Worm (Caenorhabditis elegans) whole organism, late embryonic: Measurements from ENCODE around the gene hst-6.

Experiments used
- C08G9.2 ChIP-seq: sonication (generic microtip); optimal IDR thresholded peaks from 2 replicates; lab custom pipeline; 2016; ENCODE audit warnings: mild to moderate bottlenecking, missing genetic modification characterization, moderate library complexity, missing compliant biosample characterization
- K02D7.2 ChIP-seq: sonication (generic microtip); optimal IDR thresholded peaks from 2 replicates; lab custom pipeline; 2017; ENCODE audit warnings: mild to moderate bottlenecking, missing genetic modification characterization, missing compliant biosample characterization
- T23F11.4 ChIP-seq: fragments of 200-800 bp; sonication (Bioruptor generic); optimal IDR thresholded peaks from 2 replicates; lab custom pipeline; 2018; ENCODE audit warnings: mild to moderate bottlenecking, missing genetic modification characterization, missing compliant biosample characterization
- ama-1 ChIP-seq: fragments of 150-350 bp; optimal IDR thresholded peaks from 2 replicates; lab custom pipeline; 2014
- ceh-14 ChIP-seq: sonication (generic microtip); optimal IDR thresholded peaks from 2 replicates; lab custom pipeline; 2016; ENCODE audit warnings: missing genotype, missing genetic modification characterization, missing compliant biosample characterization
- ceh-2 ChIP-seq: sonication (generic microtip); optimal IDR thresholded peaks from 2 replicates; lab custom pipeline; 2016; ENCODE audit warnings: missing genotype, missing genetic modification characterization, missing compliant biosample characterization
- ceh-22 ChIP-seq: sonication (generic microtip); optimal IDR thresholded peaks from 2 replicates; lab custom pipeline; 2017; ENCODE audit warnings: missing biosample characterization, missing genetic modification characterization
- ceh-30 ChIP-seq: fragments of 150-350 bp; optimal IDR thresholded peaks from 2 replicates; lab custom pipeline; 2014; ENCODE audit warnings: missing biosample characterization, missing genetic modification characterization
- ceh-34 ChIP-seq: sonication (generic microtip); optimal IDR thresholded peaks from 2 replicates; lab custom pipeline; 2016; ENCODE audit warnings: mild to moderate bottlenecking, missing genetic modification characterization, missing compliant biosample characterization
- ceh-45 ChIP-seq: fragments of 200-800 bp; sonication (Bioruptor generic); IDR thresholded peaks from 2 replicates; pipeline ENCODE4 v1.3.6; 2022; ENCODE audit warnings: missing genetic modification reagents, missing genetic modification characterization, missing compliant biosample characterization
- ceh-6 ChIP-seq: fragments of 200-800 bp; sonication (Bioruptor generic); optimal IDR thresholded peaks from 2 replicates; lab custom pipeline; 2018; ENCODE audit warnings: mild to moderate bottlenecking, missing genetic modification characterization, missing compliant biosample characterization
- che-1 ChIP-seq: sonication (generic microtip); optimal IDR thresholded peaks from 2 replicates; lab custom pipeline; 2016; ENCODE audit warnings: mild to moderate bottlenecking, missing genetic modification characterization, missing compliant biosample characterization
- dmd-4 ChIP-seq: sonication (generic microtip); optimal IDR thresholded peaks from 2 replicates; lab custom pipeline; 2016; ENCODE audit warnings: borderline replicate concordance, missing genetic modification characterization, missing compliant biosample characterization
- dve-1 ChIP-seq: sonication (generic microtip); optimal IDR thresholded peaks from 2 replicates; lab custom pipeline; 2017; ENCODE audit warnings: antibody characterized with exemption, mild to moderate bottlenecking, missing genetic modification characterization, missing compliant biosample characterization
- eyg-1 ChIP-seq: sonication (generic microtip); optimal IDR thresholded peaks from 2 replicates; lab custom pipeline; 2016; ENCODE audit warnings: missing genotype, missing genetic modification characterization, missing compliant biosample characterization
- fax-1 ChIP-seq: sonication (generic microtip); optimal IDR thresholded peaks from 2 replicates; lab custom pipeline; 2016; ENCODE audit warnings: missing genotype, missing genetic modification characterization, missing compliant biosample characterization
- fkh-10 ChIP-seq: fragments of 150-350 bp; optimal IDR thresholded peaks from 2 replicates; lab custom pipeline; 2014; ENCODE audit warnings: missing biosample characterization, missing genetic modification reagents, missing genetic modification characterization
- fkh-6 ChIP-seq: sonication (generic microtip); optimal IDR thresholded peaks from 2 replicates; lab custom pipeline; 2016; ENCODE audit warnings: missing genetic modification characterization, missing compliant biosample characterization
- hlh-15 ChIP-seq: sonication (generic microtip); optimal IDR thresholded peaks from 2 replicates; lab custom pipeline; 2016; ENCODE audit warnings: missing genetic modification characterization, missing compliant biosample characterization
- hlh-6 ChIP-seq: sonication (generic microtip); optimal IDR thresholded peaks from 2 replicates; lab custom pipeline; 2016; ENCODE audit warnings: missing genotype, missing genetic modification characterization, missing compliant biosample characterization
- hlh-8 ChIP-seq: sonication (generic microtip); optimal IDR thresholded peaks from 2 replicates; lab custom pipeline; 2016; ENCODE audit warnings: missing genotype, missing genetic modification characterization, missing compliant biosample characterization
- lim-6 ChIP-seq: sonication (generic microtip); optimal IDR thresholded peaks from 2 replicates; lab custom pipeline; 2016; ENCODE audit warnings: missing genetic modification characterization, missing compliant biosample characterization
- madf-2 ChIP-seq: sonication (generic microtip); optimal IDR thresholded peaks from 2 replicates; lab custom pipeline; 2017; ENCODE audit warnings: missing genetic modification characterization, missing compliant biosample characterization
- mec-3 ChIP-seq: sonication (generic microtip); optimal IDR thresholded peaks from 2 replicates; lab custom pipeline; 2016; ENCODE audit warnings: borderline replicate concordance, missing genetic modification characterization, missing compliant biosample characterization
- nhr-232 ChIP-seq: sonication (generic microtip); optimal IDR thresholded peaks from 2 replicates; lab custom pipeline; 2016; ENCODE audit warnings: missing genetic modification characterization, missing compliant biosample characterization
- npax-4 ChIP-seq: sonication (generic microtip); optimal IDR thresholded peaks from 2 replicates; lab custom pipeline; 2016; ENCODE audit warnings: missing genetic modification characterization, missing compliant biosample characterization
- pag-3 ChIP-seq: sonication (generic microtip); optimal IDR thresholded peaks from 2 replicates; lab custom pipeline; 2016; ENCODE audit warnings: missing compliant biosample characterization, missing genetic modification characterization, borderline replicate concordance
- pha-4 ChIP-seq: fragments of 150-350 bp; optimal IDR thresholded peaks from 2 replicates; lab custom pipeline; 2018; ENCODE audit warnings: missing biosample characterization, missing genetic modification reagents, missing genetic modification characterization
- pqm-1 ChIP-seq: sonication (generic microtip); optimal IDR thresholded peaks from 2 replicates; lab custom pipeline; 2016; ENCODE audit warnings: missing genetic modification characterization, missing compliant biosample characterization
- rnt-1 ChIP-seq: sonication (generic microtip); optimal IDR thresholded peaks from 2 replicates; lab custom pipeline; 2016; ENCODE audit warnings: missing genetic modification characterization, missing compliant biosample characterization
- sdc-2 ChIP-seq: sonication (generic microtip); optimal IDR thresholded peaks from 2 replicates; lab custom pipeline; 2016; ENCODE audit warnings: missing genotype, missing genetic modification characterization, missing compliant biosample characterization
- sox-4 ChIP-seq: sonication (generic microtip); optimal IDR thresholded peaks from 2 replicates; lab custom pipeline; 2017; ENCODE audit warnings: mild to moderate bottlenecking, missing genetic modification characterization, inconsistent platforms, missing compliant biosample characterization
- syd-9 ChIP-seq: sonication (generic microtip); optimal IDR thresholded peaks from 2 replicates; lab custom pipeline; 2016; ENCODE audit warnings: mild to moderate bottlenecking, missing genetic modification characterization, moderate library complexity, missing compliant biosample characterization
- tbx-2 ChIP-seq: sonication (generic microtip); optimal IDR thresholded peaks from 2 replicates; lab custom pipeline; 2016; ENCODE audit warnings: missing genetic modification characterization, missing compliant biosample characterization
- tbx-7 ChIP-seq: sonication (generic microtip); optimal IDR thresholded peaks from 2 replicates; lab custom pipeline; 2016; ENCODE audit warnings: missing genotype, missing genetic modification characterization, missing compliant biosample characterization
- unc-3 ChIP-seq, 2 experiments: fragments of 200-800 bp in 1 of 2; sonication (Bioruptor generic) in 1 of 2; sonication (generic microtip) in 1 of 2; conservative IDR thresholded peaks in 1 of 2; optimal IDR thresholded peaks in 1 of 2; 2 replicates each; pipeline versions ENCODE4 v1.3.6 to Lab custom; 2016 to 2022; ENCODE audit warnings: missing compliant biosample characterization in 2 of 2, missing genetic modification characterization in 2 of 2, missing genetic modification reagents in 1 of 2
- unc-42 ChIP-seq: sonication (generic microtip); optimal IDR thresholded peaks from 2 replicates; lab custom pipeline; 2016; ENCODE audit warnings: missing genotype, missing genetic modification characterization, missing compliant biosample characterization
- unc-55 ChIP-seq: sonication (generic microtip); optimal IDR thresholded peaks from 2 replicates; lab custom pipeline; 2017; ENCODE audit warnings: missing biosample characterization, missing genetic modification reagents, missing genetic modification characterization
- unc-86 ChIP-seq: sonication (generic microtip); optimal IDR thresholded peaks from 2 replicates; lab custom pipeline; 2016; ENCODE audit warnings: missing genetic modification characterization, missing compliant biosample characterization
- ztf-16 ChIP-seq: sonication (generic microtip); optimal IDR thresholded peaks from 2 replicates; lab custom pipeline; 2017; ENCODE audit warnings: missing genetic modification characterization, missing compliant biosample characterization

The hst-6 gene

DNA sequence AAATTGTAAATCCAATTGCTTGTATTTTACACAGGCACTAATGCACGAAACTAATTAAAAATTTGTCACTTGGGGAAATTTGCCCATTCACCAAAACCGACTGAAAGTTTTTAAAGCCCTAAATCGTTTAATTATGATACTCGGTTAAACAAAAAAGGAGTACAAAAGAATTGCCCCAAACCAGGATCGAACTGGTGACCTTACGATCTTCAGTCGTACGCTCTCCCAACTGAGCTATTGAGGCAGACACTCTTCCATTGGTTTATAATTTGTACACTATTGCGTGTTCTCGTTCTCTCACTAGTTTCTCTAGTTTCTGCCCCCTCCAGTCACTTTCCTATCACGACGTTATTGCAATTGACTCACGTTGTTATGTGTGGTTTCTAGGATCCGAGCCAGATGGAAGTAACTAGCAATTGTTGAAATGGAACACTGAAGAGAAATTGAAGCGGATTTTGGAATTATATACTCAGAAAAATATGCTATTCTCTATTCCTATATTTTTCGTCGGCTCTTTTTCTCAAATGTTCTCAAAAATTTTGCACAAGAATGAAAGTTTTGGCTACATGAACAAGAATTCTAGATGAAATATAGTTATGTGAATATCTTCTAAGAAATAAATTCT is 44.0 kb downstream of the hst-6 start (continued):
- TF ChIP-seq mec-3 (tag; lab: Kevin White, UChicago) = no peak
- TF ChIP-seq che-1 (tag; lab: Kevin White, UChicago) = peak; percentile 77
- no peak for TF ChIP-seq pha-4 (tag; lab: Kevin White, UChicago)
- TF ChIP-seq ceh-22 = no peak
- TF ChIP-seq sox-4 (tag; lab: Kevin White, UChicago) = peak; percentile 67
- no peak for TF ChIP-seq pqm-1 (tag; lab: Kevin White, UChicago)
- peak; percentile 36 for TF ChIP-seq ztf-16
- TF ChIP-seq pag-3 (tag; lab: Kevin White, UChicago) = no peak
- TF ChIP-seq ama-1 (lab: Kevin White, UChicago) = no peak
- TF ChIP-seq lim-6 (tag; lab: Kevin White, UChicago) = peak; percentile 41
- TF ChIP-seq fkh-10 (GFP tag; lab: Kevin White, UChicago) = no peak
- peak; percentile 30 for TF ChIP-seq C08G9.2 (tag; lab: Kevin White, UChicago)
- TF ChIP-seq ceh-30 (tag; lab: Kevin White, UChicago) = peak; percentile 45
- TF ChIP-seq eyg-1 = peak; percentile 11
- peak; percentile 70 for TF ChIP-seq nhr-232 (tag; lab: Kevin White, UChicago)
- TF ChIP-seq sdc-2 (tag; lab: Kevin White, UChicago) = peak; percentile 80
- TF ChIP-seq tbx-7 = no peak
- peak; percentile 41 for TF ChIP-seq hlh-15
- TF ChIP-seq madf-2 (tag; lab: Kevin White, UChicago) = peak; percentile 57
- peak; percentile 58 for TF ChIP-seq K02D7.2 (tag; lab: Kevin White, UChicago)
- peak; percentile 35 for TF ChIP-seq syd-9 (tag; lab: Kevin White, UChicago)
- TF ChIP-seq npax-4 (tag; lab: Kevin White, UChicago) = peak; percentile 66
- TF ChIP-seq fkh-6 (tag; lab: Kevin White, UChicago) = peak; percentile 68
- TF ChIP-seq ceh-45 (GFP tag; lab: Robert Waterston, UW) = peak; percentile 56; the same call in 1 of the 2 replicates
- peak; percentile 68 for TF ChIP-seq T23F11.4 (GFP tag; lab: Kevin White, UChicago)
- peak; percentile 78 for TF ChIP-seq unc-86 (tag; lab: Kevin White, UChicago)
- no peak for TF ChIP-seq hlh-8 (tag; lab: Kevin White, UChicago)
- TF ChIP-seq hlh-6 = peak; percentile 84
- peak; percentile 34 for TF ChIP-seq dve-1 (tag; lab: Kevin White, UChicago)
- peak; percentile 63 for TF ChIP-seq ceh-14 (tag; lab: Kevin White, UChicago)
- no peak for TF ChIP-seq dmd-4 (tag; lab: Kevin White, UChicago)
- TF ChIP-seq ceh-2 (tag; lab: Kevin White, UChicago) = peak; percentile 54
- peak; percentile 55 for TF ChIP-seq ceh-34
- peak; percentile 39 for TF ChIP-seq tbx-2 (tag; lab: Kevin White, UChicago)
- TF ChIP-seq, all 69 proteins: peak for 51

DNA sequence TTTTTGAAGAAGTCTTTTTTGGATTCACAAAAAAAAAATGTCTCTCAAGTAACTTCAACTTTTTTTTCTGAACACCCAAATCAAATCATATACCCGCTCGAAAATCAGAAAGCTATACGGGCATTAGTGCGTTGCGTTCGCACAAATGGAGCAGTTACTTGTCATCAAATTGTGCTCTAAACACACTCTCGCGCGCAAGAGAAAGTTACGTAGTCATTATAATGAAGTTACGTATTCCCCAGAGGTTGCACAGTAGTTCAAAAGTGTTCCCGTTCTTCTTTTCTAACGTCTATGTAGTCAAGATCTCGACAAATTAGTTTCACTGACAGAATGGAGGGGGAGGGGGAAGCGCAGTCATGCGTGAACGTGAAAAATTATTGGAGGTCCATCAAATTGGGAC is 46.2 kb downstream of the hst-6 start:
- TF ChIP-seq unc-42 (tag; lab: Kevin White, UChicago) (peak; percentile 68), unc-55 (GFP tag; lab: Kevin White, UChicago) (no peak)

DNA sequence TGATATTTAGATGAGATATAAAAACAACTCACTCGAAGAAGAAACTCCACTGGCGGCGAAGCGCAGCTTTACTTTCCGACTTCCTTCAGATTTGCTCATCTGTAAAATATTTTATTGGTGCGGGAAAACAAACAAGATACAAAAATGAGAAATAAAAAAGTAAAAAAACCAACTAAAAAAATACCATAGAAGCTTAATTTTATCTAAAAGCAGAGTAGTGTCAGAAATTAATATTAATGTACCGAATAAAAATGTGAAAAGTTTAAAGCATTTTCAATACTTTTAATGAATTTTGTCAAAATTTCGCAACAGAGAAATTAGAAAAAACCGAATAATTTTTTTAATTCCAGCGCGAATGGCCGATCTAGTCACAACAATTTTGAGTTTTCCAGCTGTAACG is 47.9 kb downstream of the hst-6 start, which contains the start of gene sto-2:
Gene sto-2 (minus strand): TSS at position 101 of the 400 bp plus-strand sequence.
- TF ChIP-seq pag-3 (tag; lab: Kevin White, UChicago) = no peak
- no peak for TF ChIP-seq rnt-1 (tag; lab: Kevin White, UChicago)
- no peak for TF ChIP-seq fax-1
- TF ChIP-seq unc-86 (tag; lab: Kevin White, UChicago) = no peak
- no peak for TF ChIP-seq unc-3 (GFP tag; conservative IDR thresholded peaks at IDR 0.05; lab: Robert Waterston, UW)
- no peak for TF ChIP-seq unc-3 (tag; optimal IDR thresholded peaks at IDR 0.05; lab: Kevin White, UChicago)
- no peak for TF ChIP-seq ceh-6 (GFP tag; lab: Kevin White, UChicago)
- TF ChIP-seq lim-6 (tag; lab: Kevin White, UChicago) = no peak
